Worm (Caenorhabditis elegans): ENCODE measurements around the gene ZK1307.7.

Gene ZK1307.7

DNA sequence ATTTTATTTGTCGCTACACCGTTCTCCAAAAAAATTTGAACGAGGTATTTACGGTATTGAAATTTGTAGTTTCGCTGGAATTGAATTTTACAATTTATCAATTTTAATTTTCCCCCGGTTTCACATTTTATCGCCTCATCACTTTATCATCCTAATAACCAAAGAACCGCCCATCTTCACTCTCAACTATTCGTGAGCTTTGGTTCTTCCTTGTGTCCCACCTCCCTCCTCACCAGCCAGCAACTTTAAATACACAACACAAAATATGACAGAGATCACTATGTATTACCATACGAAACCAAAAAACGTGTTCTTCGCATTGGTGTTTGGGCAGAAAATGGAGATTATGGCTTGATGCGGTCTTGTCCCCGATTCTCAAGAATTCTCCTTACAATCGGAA, 32.3 kb upstream of the ZK1307.7 start:
- TF ChIP-seq pag-3 (tag; optimal IDR thresholded peaks at IDR 0.05; ENCODE audit: borderline replicate concordance) (no peak), unc-42 (tag; optimal IDR thresholded peaks at IDR 0.05) (no peak), dmd-4 (tag; optimal IDR thresholded peaks at IDR 0.05; ENCODE audit: borderline replicate concordance) (no peak), nfya-1 (tag; optimal IDR thresholded peaks at IDR 0.05) (no peak), hlh-8 (tag; optimal IDR thresholded peaks at IDR 0.05) (no peak), ceh-19 (GFP tag; optimal IDR thresholded peaks at IDR 0.05) (no peak), tbx-7 (tag; optimal IDR thresholded peaks at IDR 0.05) (no peak), hlh-15 (tag; optimal IDR thresholded peaks at IDR 0.05) (no peak), dve-1 (tag; optimal IDR thresholded peaks at IDR 0.05) (no peak), mec-3 (tag; optimal IDR thresholded peaks at IDR 0.05; ENCODE audit: borderline replicate concordance) (no peak), ahr-1 (tag; optimal IDR thresholded peaks at IDR 0.05) (no peak), T23F11.4 (GFP tag; optimal IDR thresholded peaks at IDR 0.05) (no peak), K09A11.1 (tag; optimal IDR thresholded peaks at IDR 0.05; ENCODE audit: insufficient read depth) (no peak), K02D7.2 (tag; optimal IDR thresholded peaks at IDR 0.05) (no peak)

DNA sequence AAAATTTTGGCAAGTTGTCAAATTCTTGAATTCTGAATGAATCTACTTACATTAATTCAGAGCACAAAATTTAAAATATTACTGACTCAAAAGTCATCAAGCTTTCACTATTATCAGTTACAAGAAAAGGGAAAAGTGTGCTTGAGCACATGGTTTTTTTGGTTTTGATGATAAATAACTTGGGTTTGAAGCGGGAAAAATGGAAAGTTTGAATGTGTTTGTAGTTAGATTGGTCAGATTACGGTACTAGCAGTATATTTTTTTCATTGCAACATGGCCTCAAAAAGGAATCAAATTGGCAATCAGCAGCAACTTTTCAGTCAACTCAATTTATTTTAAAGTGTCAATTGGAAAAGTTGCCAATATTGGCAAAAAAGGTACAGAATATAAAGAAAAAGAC, 31.7 kb upstream of the ZK1307.7 start:
- TF ChIP-seq ceh-6 (GFP tag; optimal IDR thresholded peaks at IDR 0.05) (no peak), pha-4 (tag; optimal IDR thresholded peaks at IDR 0.05) (no peak), hlh-30 (tag; optimal IDR thresholded peaks at IDR 0.05; ENCODE audit: insufficient read depth) (no peak), npax-4 (tag; optimal IDR thresholded peaks at IDR 0.05) (no peak), unc-3 (GFP tag; conservative IDR thresholded peaks at IDR 0.05) (no peak), unc-3 (tag; optimal IDR thresholded peaks at IDR 0.05) (no peak), ceh-9 (tag; optimal IDR thresholded peaks at IDR 0.05) (no peak), che-1 (tag; optimal IDR thresholded peaks at IDR 0.05) (no peak), fax-1 (tag; optimal IDR thresholded peaks at IDR 0.05) (no peak), rnt-1 (tag; optimal IDR thresholded peaks at IDR 0.05) (no peak), K02D7.2 (tag; optimal IDR thresholded peaks at IDR 0.05) (no peak), zip-5 (tag; optimal IDR thresholded peaks at IDR 0.05) (no peak), elt-2 (tag; optimal IDR thresholded peaks at IDR 0.05) (no peak), elt-4 (tag; optimal IDR thresholded peaks at IDR 0.05) (no peak), eyg-1 (tag; optimal IDR thresholded peaks at IDR 0.05) (no peak), ahr-1 (tag; optimal IDR thresholded peaks at IDR 0.05) (no peak), hlh-15 (tag; optimal IDR thresholded peaks at IDR 0.05) (no peak), nhr-11 (tag; optimal IDR thresholded peaks at IDR 0.05) (no peak), lin-11 (tag; optimal IDR thresholded peaks at IDR 0.05) (no peak), dmd-4 (tag; optimal IDR thresholded peaks at IDR 0.05; ENCODE audit: borderline replicate concordance) (no peak)

DNA sequence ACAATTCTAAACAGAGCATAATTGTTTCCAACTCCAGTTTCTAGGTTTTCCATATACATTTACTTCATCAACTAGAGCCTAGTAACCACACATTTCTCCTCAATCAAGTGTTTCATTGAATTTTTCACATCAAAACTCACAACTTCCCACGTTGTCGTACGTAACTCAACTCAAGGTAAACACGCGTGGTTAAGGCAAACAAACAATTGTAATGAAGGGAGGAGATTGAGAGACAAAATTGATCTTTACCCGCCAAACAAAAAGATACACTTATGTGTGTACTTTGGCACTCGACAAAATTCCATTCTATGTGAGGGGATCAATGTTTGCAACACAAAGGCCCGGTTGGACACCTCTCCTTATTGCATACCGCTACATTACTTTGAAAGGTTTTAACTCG, 31.1 kb upstream of the ZK1307.7 start, which contains the start of gene nhr-19:
nhr-19 (minus strand) TSS at position 191 of the 400 bp plus-strand sequence.
- TF ChIP-seq pqm-1 (tag; optimal IDR thresholded peaks at IDR 0.05), result no peak
- no peak for TF ChIP-seq che-1 (tag; optimal IDR thresholded peaks at IDR 0.05)
- TF ChIP-seq ceh-48 (tag; optimal IDR thresholded peaks at IDR 0.05), result no peak
- TF ChIP-seq elt-2 (tag; optimal IDR thresholded peaks at IDR 0.05), result no peak
- no peak for TF ChIP-seq ceh-24 (tag; optimal IDR thresholded peaks at IDR 0.05)
- TF ChIP-seq dve-1 (tag; optimal IDR thresholded peaks at IDR 0.05), result no peak
- no peak for TF ChIP-seq C38D4.7 (GFP tag; optimal IDR thresholded peaks at IDR 0.05)
- TF ChIP-seq ama-1 (optimal IDR thresholded peaks at IDR 0.05), result no peak
- TF ChIP-seq lin-11 (tag; optimal IDR thresholded peaks at IDR 0.05), result no peak
- TF ChIP-seq ceh-31 (tag; optimal IDR thresholded peaks at IDR 0.05), result no peak
- TF ChIP-seq F13H6.1 (tag; optimal IDR thresholded peaks at IDR 0.05), result no peak
- TF ChIP-seq unc-3 (GFP tag; conservative IDR thresholded peaks at IDR 0.05), result no peak
- no peak for TF ChIP-seq unc-3 (tag; optimal IDR thresholded peaks at IDR 0.05)
- TF ChIP-seq ets-4 (tag; optimal IDR thresholded peaks at IDR 0.05), result no peak
- TF ChIP-seq zip-5 (tag; optimal IDR thresholded peaks at IDR 0.05), result no peak
- no peak for TF ChIP-seq sox-2 (GFP tag; IDR thresholded peaks at IDR 0.05)
- no peak for TF ChIP-seq odd-2 (tag; optimal IDR thresholded peaks at IDR 0.05)
- no peak for TF ChIP-seq tbx-7 (tag; optimal IDR thresholded peaks at IDR 0.05)
- TF ChIP-seq ceh-30 (tag; optimal IDR thresholded peaks at IDR 0.05), result no peak
